Fruit fly (Drosophila melanogaster) whole organism, embryonic: ENCODE results near the gene bark.
A peak's percentile ranks its signal among the peaks of the same experiment; 100 is the strongest.

Experiments used
- CG11456 ChIP-seq: fragments of 200-800 bp; sonication (Bioruptor generic); IDR thresholded peaks from 3 replicates; pipeline ENCODE4 v1.3.6; 2022; ENCODE audit warnings: missing biosample characterization, missing genetic modification characterization
- CG13424 ChIP-seq: fragments of 200-800 bp; sonication (Bioruptor generic); optimal IDR thresholded peaks from 2 replicates; lab custom pipeline; 2019; ENCODE audit warnings: missing biosample characterization, mild to moderate bottlenecking, missing genetic modification characterization, moderate library complexity
- CG14667 ChIP-seq: fragments of 200-800 bp; sonication (Bioruptor generic); IDR thresholded peaks from 2 replicates; pipeline ENCODE4 v1.3.6; 2022; ENCODE audit warnings: missing biosample characterization, missing genetic modification characterization
- CG17802 ChIP-seq: fragments of 200-800 bp; sonication (Bioruptor generic); optimal IDR thresholded peaks from 2 replicates; lab custom pipeline; 2018; ENCODE audit warnings: missing biosample characterization, mild to moderate bottlenecking, missing genetic modification characterization, moderate library complexity
- CG18599 ChIP-seq: fragments of 200-800 bp; sonication (Bioruptor generic); optimal IDR thresholded peaks from 3 replicates; lab custom pipeline; 2017; ENCODE audit warnings: missing biosample characterization, missing genetic modification characterization, mild to moderate bottlenecking, moderate library complexity, missing genetic modification reagents
- CG18619 ChIP-seq: fragments of 200-800 bp; sonication (Bioruptor generic); optimal IDR thresholded peaks from 3 replicates; lab custom pipeline; 2017; ENCODE audit warnings: missing biosample characterization, mild to moderate bottlenecking, missing genetic modification characterization
- CG33213 ChIP-seq: fragments of 200-800 bp; sonication (Bioruptor generic); optimal IDR thresholded peaks from 3 replicates; lab custom pipeline; 2016; ENCODE audit warnings: missing biosample characterization, missing genetic modification characterization
- CG3995 ChIP-seq: fragments of 200-800 bp; sonication (Bioruptor generic); optimal IDR thresholded peaks from 3 replicates; lab custom pipeline; 2016; ENCODE audit warnings: missing biosample characterization, missing genetic modification characterization
- CG6689 ChIP-seq: fragments of 200-800 bp; sonication (Bioruptor generic); IDR thresholded peaks from 2 replicates; pipeline ENCODE4 v1.3.6; 2022; ENCODE audit warnings: missing biosample characterization, missing genetic modification characterization
- CG8290 ChIP-seq, 3 experiments: fragments of 200-800 bp; sonication (Bioruptor generic); optimal IDR thresholded peaks; 2 replicates each; lab custom pipeline; 2016 to 2019; ENCODE audit warnings: missing biosample characterization in 3 of 3, missing genetic modification characterization in 3 of 3, mild to moderate bottlenecking in 2 of 3, moderate library complexity in 1 of 3
- CG8359 ChIP-seq: fragments of 200-800 bp; sonication (Bioruptor generic); optimal IDR thresholded peaks from 2 replicates; lab custom pipeline; 2017; ENCODE audit warnings: missing biosample characterization, mild to moderate bottlenecking, missing genetic modification characterization, borderline replicate concordance
- CG8388 ChIP-seq: fragments of 200-800 bp; sonication (Bioruptor generic); optimal IDR thresholded peaks from 2 replicates; lab custom pipeline; 2019; ENCODE audit warnings: missing biosample characterization, mild to moderate bottlenecking, missing genetic modification characterization, moderate library complexity
- CG8944 ChIP-seq: fragments of 200-800 bp; sonication (Bioruptor generic); optimal IDR thresholded peaks from 3 replicates; lab custom pipeline; 2016; ENCODE audit warnings: missing biosample characterization, missing genetic modification characterization
- CG9609 ChIP-seq: fragments of 200-800 bp; sonication (Bioruptor generic); optimal IDR thresholded peaks from 3 replicates; lab custom pipeline; 2016; ENCODE audit warnings: missing biosample characterization, missing genetic modification characterization
- CG9727 ChIP-seq: fragments of 200-800 bp; sonication (Bioruptor generic); optimal IDR thresholded peaks from 3 replicates; lab custom pipeline; 2017; ENCODE audit warnings: missing biosample characterization, mild to moderate bottlenecking, missing genetic modification characterization
- CG9876 ChIP-seq: fragments of 200-800 bp; sonication (Bioruptor generic); optimal IDR thresholded peaks from 2 replicates; lab custom pipeline; 2016; ENCODE audit warnings: missing biosample characterization, missing genetic modification characterization
- CrebB ChIP-seq: fragments of 200-800 bp; sonication (Bioruptor generic); optimal IDR thresholded peaks from 3 replicates; lab custom pipeline; 2018; ENCODE audit warnings: missing biosample characterization, mild to moderate bottlenecking, missing genetic modification characterization
- Dek ChIP-seq: fragments of 200-800 bp; sonication (Bioruptor generic); optimal IDR thresholded peaks from 3 replicates; lab custom pipeline; 2019; ENCODE audit warnings: missing biosample characterization, mild to moderate bottlenecking, missing genetic modification characterization, moderate library complexity
- Dfd ChIP-seq, 2 experiments: fragments of >200 bp; optimal IDR thresholded peaks; 2 replicates each; lab custom pipeline; 2017; ENCODE audit warnings: missing biosample characterization in 2 of 2, missing genetic modification characterization in 2 of 2
- Dref ChIP-seq: fragments of 200-800 bp; sonication (Bioruptor generic); IDR thresholded peaks from 2 replicates; pipeline ENCODE4 v1.3.6; 2022; ENCODE audit warnings: missing biosample characterization, missing genetic modification characterization
- Ets65A ChIP-seq: fragments of 200-800 bp; sonication (Bioruptor generic); peaks from one replicate; lab custom pipeline; 2016; ENCODE audit warnings: missing biosample characterization, missing genetic modification characterization
- HHEX ChIP-seq: fragments of 200-800 bp; sonication (Bioruptor generic); optimal IDR thresholded peaks from 3 replicates; lab custom pipeline; 2017; ENCODE audit warnings: missing biosample characterization, mild to moderate bottlenecking, missing genetic modification characterization, missing genetic modification reagents
- HLH54F ChIP-seq: fragments of 200-800 bp; sonication (Bioruptor generic); optimal IDR thresholded peaks from 3 replicates; lab custom pipeline; 2016; ENCODE audit warnings: missing biosample characterization, missing genetic modification characterization
- Hmr ChIP-seq: fragments of 200-800 bp; sonication (Bioruptor generic); optimal IDR thresholded peaks from 3 replicates; lab custom pipeline; 2017; ENCODE audit warnings: mild to moderate bottlenecking, missing biosample characterization, missing genetic modification reagents, missing genetic modification characterization
- Hsf ChIP-seq: fragments of 200-800 bp; sonication (Bioruptor generic); optimal IDR thresholded peaks from 3 replicates; lab custom pipeline; 2016; ENCODE audit warnings: missing biosample characterization, missing genetic modification characterization
- Max ChIP-seq: fragments of 200-800 bp; sonication (Bioruptor generic); optimal IDR thresholded peaks from 2 replicates; lab custom pipeline; 2016; ENCODE audit warnings: missing biosample characterization, mild to moderate bottlenecking, missing genetic modification characterization
- NK7.1 ChIP-seq: fragments of 200-800 bp; sonication (Bioruptor generic); optimal IDR thresholded peaks from 3 replicates; lab custom pipeline; 2016; ENCODE audit warnings: missing biosample characterization, missing genetic modification characterization
- Optix ChIP-seq: fragments of 200-800 bp; sonication (Bioruptor generic); IDR thresholded peaks from 3 replicates; pipeline ENCODE4 v1.3.6; 2022; ENCODE audit warnings: missing biosample characterization, missing genetic modification characterization
- Tbp ChIP-seq: fragments of >200 bp; optimal IDR thresholded peaks from 2 replicates; lab custom pipeline; 2018; ENCODE audit warnings: missing biosample characterization, missing genetic modification characterization
- al ChIP-seq: fragments of 200-800 bp; sonication (Bioruptor generic); IDR thresholded peaks from 2 replicates; pipeline ENCODE4 v1.3.6; 2022; ENCODE audit warnings: missing biosample characterization, missing genetic modification characterization
- ara ChIP-seq: fragments of 200-800 bp; sonication (Bioruptor generic); IDR thresholded peaks from 2 replicates; pipeline ENCODE4 v1.3.6; 2022; ENCODE audit warnings: missing biosample characterization, missing genetic modification characterization
- bowl ChIP-seq: fragments of 200-800 bp; sonication (Bioruptor generic); IDR thresholded peaks from 2 replicates; pipeline ENCODE4 v1.3.6; 2022; ENCODE audit warnings: missing biosample characterization, missing genetic modification characterization
- cas ChIP-seq: fragments of 200-800 bp; sonication (Bioruptor generic); IDR thresholded peaks from 2 replicates; pipeline ENCODE4 v1.3.6; 2022; ENCODE audit warnings: missing biosample characterization, missing genetic modification characterization
- cg ChIP-seq: fragments of 200-800 bp; sonication (Bioruptor generic); optimal IDR thresholded peaks from 3 replicates; lab custom pipeline; 2019; ENCODE audit warnings: missing biosample characterization, mild to moderate bottlenecking, missing genetic modification characterization, moderate library complexity
- dm ChIP-seq: fragments of 200-800 bp; sonication (Bioruptor generic); optimal IDR thresholded peaks from 3 replicates; lab custom pipeline; 2016; ENCODE audit warnings: missing biosample characterization, missing genetic modification characterization
- dmrt99B ChIP-seq: fragments of 200-800 bp; sonication (Bioruptor generic); optimal IDR thresholded peaks from 2 replicates; lab custom pipeline; 2018; ENCODE audit warnings: missing biosample characterization, mild to moderate bottlenecking, missing genetic modification characterization, moderate library complexity
- dysf ChIP-seq: fragments of 200-800 bp; sonication (Bioruptor generic); IDR thresholded peaks from 3 replicates; pipeline ENCODE4 v1.3.6; 2022; ENCODE audit warnings: missing biosample characterization, missing genetic modification characterization
- esg ChIP-seq: fragments of 200-800 bp; sonication (Bioruptor generic); conservative IDR thresholded peaks from 2 replicates; pipeline ENCODE4 v1.3.6; 2022; ENCODE audit warnings: missing biosample characterization, missing genetic modification characterization
- exex ChIP-seq: fragments of 200-800 bp; sonication (Bioruptor generic); optimal IDR thresholded peaks from 4 replicates; lab custom pipeline; 2018; ENCODE audit warnings: missing biosample characterization, mild to moderate bottlenecking, missing genetic modification characterization, moderate library complexity
- fd64A ChIP-seq: fragments of 200-800 bp; sonication (Bioruptor generic); optimal IDR thresholded peaks from 3 replicates; lab custom pipeline; 2018; ENCODE audit warnings: missing biosample characterization, mild to moderate bottlenecking, missing genetic modification characterization
- gsb ChIP-seq: fragments of 200-800 bp; sonication (Bioruptor generic); IDR thresholded peaks from 2 replicates; pipeline ENCODE4 v1.3.6; 2022; ENCODE audit warnings: missing biosample characterization, missing genetic modification characterization
- h ChIP-seq: fragments of >200 bp; optimal IDR thresholded peaks from 2 replicates; lab custom pipeline; 2017
- lov ChIP-seq, 2 experiments: fragments of 200-800 bp in 1 of 2; fragments of >200 bp in 1 of 2; sonication (Bioruptor generic) in 1 of 2; IDR thresholded peaks in 1 of 2; optimal IDR thresholded peaks in 1 of 2; 2 replicates in 1 of 2; 3 replicates in 1 of 2; pipeline versions ENCODE4 v1.3.6 to Lab custom; 2017 to 2022; ENCODE audit warnings: missing biosample characterization in 1 of 2, missing genetic modification characterization in 1 of 2
- mam ChIP-seq: fragments of 200-800 bp; sonication (Bioruptor generic); optimal IDR thresholded peaks from 3 replicates; lab custom pipeline; 2016; ENCODE audit warnings: missing biosample characterization, missing genetic modification characterization
- oc ChIP-seq: fragments of 200-800 bp; sonication (Bioruptor generic); optimal IDR thresholded peaks from 2 replicates; lab custom pipeline; 2018; ENCODE audit warnings: missing biosample characterization, mild to moderate bottlenecking, missing genetic modification characterization, moderate library complexity
- p53 ChIP-seq: fragments of 200-800 bp; sonication (Bioruptor generic); optimal IDR thresholded peaks from 2 replicates; lab custom pipeline; 2016; ENCODE audit warnings: missing biosample characterization, missing genetic modification characterization
- pnt ChIP-seq: fragments of 200-800 bp; sonication (Bioruptor generic); optimal IDR thresholded peaks from 3 replicates; lab custom pipeline; 2016; ENCODE audit warnings: missing biosample characterization, missing genetic modification characterization
- schlank ChIP-seq: fragments of 200-800 bp; sonication (Bioruptor generic); optimal IDR thresholded peaks from 2 replicates; lab custom pipeline; 2018; ENCODE audit warnings: missing biosample characterization, mild to moderate bottlenecking, missing genetic modification characterization
- sens-2 ChIP-seq: fragments of 200-800 bp; sonication (Bioruptor generic); IDR thresholded peaks from 2 replicates; pipeline ENCODE4 v1.3.6; 2022; ENCODE audit warnings: missing biosample characterization, missing genetic modification characterization
- sr ChIP-seq: fragments of 200-800 bp; sonication (Bioruptor generic); IDR thresholded peaks from 3 replicates; pipeline ENCODE4 v1.3.6; 2022; ENCODE audit warnings: missing biosample characterization, missing genetic modification characterization
- unc-4 ChIP-seq: fragments of 200-800 bp; sonication (Bioruptor generic); IDR thresholded peaks from 2 replicates; pipeline ENCODE4 v1.3.6; 2022; ENCODE audit warnings: missing biosample characterization, missing genetic modification characterization; ENCODE audit not compliant: partially characterized antibody

The bark gene

dm6 chr2L:3748691-3749090 lies 38.3 kb upstream of the bark start (continued):
- no peak for TF ChIP-seq Tbp (GFP tag; lab: Kevin White, UChicago)
- no peak for TF ChIP-seq CG8944 (GFP tag; lab: Kevin White, UChicago)
- no peak for TF ChIP-seq cg (GFP tag; lab: Kevin White, UChicago)
- TF ChIP-seq CG8290 (GFP tag; optimal IDR thresholded peaks at IDR 0.05; lab: Kevin White, UChicago) = no peak
- no peak for TF ChIP-seq CG8290 (tag; optimal IDR thresholded peaks at IDR 0.05; lab: Kevin White, UChicago)
- no peak for TF ChIP-seq cas (GFP tag; lab: Robert Waterston, UW)
- TF ChIP-seq CG18619 = peak; percentile 10
- TF ChIP-seq unc-4 (GFP tag; lab: Robert Waterston, UW) = no peak
- peak; percentile 72 for TF ChIP-seq Ets65A (GFP tag; lab: Kevin White, UChicago)
- TF ChIP-seq lov (optimal IDR thresholded peaks at IDR 0.05; lab: Kevin White, UChicago) = no peak
- TF ChIP-seq lov (GFP tag; IDR thresholded peaks at IDR 0.05; lab: Robert Waterston, UW) = no peak
- TF ChIP-seq Hsf (GFP tag; lab: Kevin White, UChicago) = peak; percentile 2
- no peak for TF ChIP-seq bowl
- TF ChIP-seq HHEX (GFP tag; lab: Kevin White, UChicago) = peak; percentile 28
- TF ChIP-seq CG13424 (tag; lab: Kevin White, UChicago) = peak; percentile 2
- no peak for TF ChIP-seq CrebB (tag; lab: Kevin White, UChicago)
- no peak for TF ChIP-seq fd64A (GFP tag; lab: Kevin White, UChicago)
- no peak for TF ChIP-seq Dref (GFP tag; lab: Robert Waterston, UW)
- no peak for TF ChIP-seq sr (GFP tag; lab: Robert Waterston, UW)
- TF ChIP-seq Dfd (GFP tag; optimal IDR thresholded peaks at IDR 0.05; lab: Kevin White, UChicago) = no peak
- TF ChIP-seq CG14667 (GFP tag; lab: Robert Waterston, UW) = no peak
- no peak for TF ChIP-seq mam
- no peak for TF ChIP-seq HLH54F (GFP tag; lab: Kevin White, UChicago)
- 0 out of 3 replicates have a peak, but pooled peaks have one; percentile 24 for TF ChIP-seq dysf (GFP tag; lab: Robert Waterston, UW)
- TF ChIP-seq ara (GFP tag; lab: Robert Waterston, UW) = no peak
- no peak for TF ChIP-seq h
- TF ChIP-seq CG9609 = no peak
- TF ChIP-seq CG3995 (GFP tag; lab: Kevin White, UChicago) = no peak
- TF ChIP-seq Max (GFP tag; lab: Kevin White, UChicago) = no peak
- no peak for TF ChIP-seq sens-2 (GFP tag; lab: Robert Waterston, UW)
- TF ChIP-seq pnt = no peak
- no peak for TF ChIP-seq oc
- no peak for TF ChIP-seq Dek
- TF ChIP-seq p53 (GFP tag; lab: Kevin White, UChicago) = no peak
- TF ChIP-seq CG17802 (tag; lab: Kevin White, UChicago) = no peak
- no peak for TF ChIP-seq CG33213 (GFP tag; lab: Kevin White, UChicago)
- no peak for TF ChIP-seq CG8359
- peak; percentile 64; the same call in 2 of the 3 replicates for TF ChIP-seq CG11456 (GFP tag; lab: Robert Waterston, UW)
- no peak for TF ChIP-seq NK7.1 (GFP tag; lab: Kevin White, UChicago)
- TF ChIP-seq exex (tag; lab: Kevin White, UChicago) = no peak
- no peak for TF ChIP-seq CG8388 (GFP tag; lab: Kevin White, UChicago)
- TF ChIP-seq CG6689 (GFP tag; lab: Robert Waterston, UW) = no peak
- TF ChIP-seq Hmr (GFP tag; lab: Kevin White, UChicago) = peak; percentile 41
- peak; percentile 15 for TF ChIP-seq dmrt99B (tag; lab: Kevin White, UChicago)
- TF ChIP-seq CG9876 (GFP tag; lab: Kevin White, UChicago) = no peak
- no peak for TF ChIP-seq schlank (tag; lab: Kevin White, UChicago)
- peak; percentile 29 for TF ChIP-seq CG9727
- TF ChIP-seq esg = no peak
- 0 out of 2 replicates have a peak, but pooled peaks have one; percentile 14 for TF ChIP-seq gsb (GFP tag; lab: Robert Waterston, UW)
- TF ChIP-seq al (GFP tag; lab: Robert Waterston, UW) = no peak
- peak; percentile 66 for TF ChIP-seq CG18599 (GFP tag; lab: Kevin White, UChicago)
- no peak for TF ChIP-seq dm (GFP tag; lab: Kevin White, UChicago)
- TF ChIP-seq Optix (GFP tag; lab: Robert Waterston, UW) = 0 out of 3 replicates have a peak, but pooled peaks have one; percentile 52
